Fruit fly (Drosophila melanogaster): Measurements from ENCODE around the gene CG14324.

- TF ChIP-seq HLH54F (GFP tag; optimal IDR thresholded peaks at IDR 0.05): no peak
- no peak for TF ChIP-seq Doc2 (GFP tag; IDR thresholded peaks at IDR 0.05)
- TF ChIP-seq tll (GFP tag; optimal IDR thresholded peaks at IDR 0.05): no peak
- TF ChIP-seq Tbp (GFP tag; optimal IDR thresholded peaks at IDR 0.05): no peak
- TF ChIP-seq kah (GFP tag; optimal IDR thresholded peaks at IDR 0.05): no peak
- TF ChIP-seq Stat92E (GFP tag; optimal IDR thresholded peaks at IDR 0.05): no peak
- TF ChIP-seq CG4424 (GFP tag; optimal IDR thresholded peaks at IDR 0.05): no peak
- no peak for TF ChIP-seq CG3065 (GFP tag; optimal IDR thresholded peaks at IDR 0.05)
- no peak for TF ChIP-seq slp2 (GFP tag; optimal IDR thresholded peaks at IDR 0.05)
- no peak for TF ChIP-seq CG17912 (GFP tag; optimal IDR thresholded peaks at IDR 0.05)
These were observed 29.8 kb downstream of the CG14324 start for dm6 chr3R:17588805-17589204.

Data from whole organism, embryonic.